Worm (Caenorhabditis elegans) whole organism, L3 larva: ENCODE results near the gene irld-23.

Experiments
- R02D3.7 ChIP-seq: fragments of 150-350 bp; optimal IDR thresholded peaks from 2 replicates; lab custom pipeline; 2014; ENCODE audit warnings: missing biosample characterization, missing genetic modification characterization
- ama-1 ChIP-seq: fragments of 150-350 bp; optimal IDR thresholded peaks from 2 replicates; lab custom pipeline; 2018
- ceh-16 ChIP-seq: sonication (generic microtip); optimal IDR thresholded peaks from 2 replicates; lab custom pipeline; 2017; ENCODE audit warnings: missing biosample characterization, missing genetic modification characterization
- ceh-28 ChIP-seq: fragments of 150-350 bp; optimal IDR thresholded peaks from 2 replicates; lab custom pipeline; 2014; ENCODE audit warnings: missing biosample characterization, missing genetic modification reagents, missing genetic modification characterization
- ceh-82 ChIP-seq: fragments of 150-350 bp; optimal IDR thresholded peaks from 2 replicates; lab custom pipeline; 2014; ENCODE audit warnings: missing biosample characterization, missing genetic modification characterization
- ceh-9 ChIP-seq: sonication (generic microtip); optimal IDR thresholded peaks from 2 replicates; lab custom pipeline; 2018; ENCODE audit warnings: missing biosample characterization, missing genetic modification characterization
- daf-12 ChIP-seq: fragments of 150-350 bp; optimal IDR thresholded peaks from 2 replicates; lab custom pipeline; 2014; ENCODE audit warnings: missing biosample characterization, missing genetic modification reagents, missing genetic modification characterization
- elt-1 ChIP-seq: fragments of 150-350 bp; optimal IDR thresholded peaks from 2 replicates; lab custom pipeline; 2014; ENCODE audit warnings: missing biosample characterization, missing genetic modification characterization
- elt-2 ChIP-seq: sonication (generic microtip); optimal IDR thresholded peaks from 2 replicates; lab custom pipeline; 2016; ENCODE audit warnings: missing genetic modification reagents, mild to moderate bottlenecking, missing genetic modification characterization, missing compliant biosample characterization
- fkh-2 ChIP-seq: fragments of 150-350 bp; optimal IDR thresholded peaks from 2 replicates; lab custom pipeline; 2014; ENCODE audit warnings: missing biosample characterization, missing genetic modification reagents, missing genetic modification characterization
- fos-1 ChIP-seq: fragments of 150-350 bp; optimal IDR thresholded peaks from 2 replicates; lab custom pipeline; 2014; ENCODE audit warnings: missing biosample characterization, missing genetic modification characterization
- hmg-11 ChIP-seq: sonication (generic microtip); optimal IDR thresholded peaks from 2 replicates; lab custom pipeline; 2016; ENCODE audit warnings: missing genetic modification characterization, missing compliant biosample characterization
- jun-1 ChIP-seq: fragments of 150-350 bp; optimal IDR thresholded peaks from 2 replicates; lab custom pipeline; 2014; ENCODE audit warnings: missing biosample characterization, missing genetic modification reagents, missing genetic modification characterization
- lin-15B ChIP-seq: fragments of 150-350 bp; optimal IDR thresholded peaks from 2 replicates; lab custom pipeline; 2014; ENCODE audit warnings: missing biosample characterization, missing genetic modification characterization
- lin-39 ChIP-seq: fragments of 150-350 bp; optimal IDR thresholded peaks from 2 replicates; lab custom pipeline; 2018; ENCODE audit warnings: missing biosample characterization, missing genetic modification reagents, missing genetic modification characterization
- mdl-1 ChIP-seq: fragments of 150-350 bp; optimal IDR thresholded peaks from 2 replicates; lab custom pipeline; 2014; ENCODE audit warnings: missing biosample characterization, missing genetic modification characterization
- mml-1 ChIP-seq: fragments of 150-350 bp; sonication (generic microtip); optimal IDR thresholded peaks from 3 replicates; lab custom pipeline; 2014; ENCODE audit warnings: missing biosample characterization, missing genetic modification characterization
- nhr-11 ChIP-seq: fragments of 150-350 bp; optimal IDR thresholded peaks from 2 replicates; lab custom pipeline; 2014; ENCODE audit warnings: missing biosample characterization, missing genetic modification characterization
- nhr-23 ChIP-seq: fragments of 150-350 bp; optimal IDR thresholded peaks from 2 replicates; lab custom pipeline; 2014; ENCODE audit warnings: missing biosample characterization, missing genetic modification reagents, missing genetic modification characterization
- nhr-237 ChIP-seq: fragments of 150-350 bp; optimal IDR thresholded peaks from 2 replicates; lab custom pipeline; 2014; ENCODE audit warnings: missing biosample characterization, missing genetic modification characterization
- nhr-25 ChIP-seq: sonication (generic microtip); optimal IDR thresholded peaks from 2 replicates; lab custom pipeline; 2017; ENCODE audit warnings: missing biosample characterization, missing genetic modification characterization
- nhr-28 ChIP-seq: fragments of 150-350 bp; optimal IDR thresholded peaks from 2 replicates; lab custom pipeline; 2014; ENCODE audit warnings: missing biosample characterization, missing genetic modification characterization
- nhr-67 ChIP-seq: fragments of 150-350 bp; optimal IDR thresholded peaks from 2 replicates; lab custom pipeline; 2014; ENCODE audit warnings: missing biosample characterization, missing genetic modification characterization
- nhr-77 ChIP-seq: fragments of 150-350 bp; optimal IDR thresholded peaks from 2 replicates; lab custom pipeline; 2014; ENCODE audit warnings: missing biosample characterization, missing genetic modification characterization
- pha-4 ChIP-seq: fragments of 150-350 bp; optimal IDR thresholded peaks from 2 replicates; lab custom pipeline; 2014; ENCODE audit warnings: missing biosample characterization, missing genetic modification reagents, missing genetic modification characterization
- pqm-1 ChIP-seq: fragments of 150-350 bp; optimal IDR thresholded peaks from 2 replicates; lab custom pipeline; 2017; ENCODE audit warnings: missing biosample characterization, missing genetic modification characterization, inconsistent platforms
- sea-2 ChIP-seq: fragments of 150-350 bp; sonication (generic microtip); optimal IDR thresholded peaks from 4 replicates; lab custom pipeline; 2014; ENCODE audit warnings: missing biosample characterization, missing genetic modification reagents, missing genetic modification characterization
- snpc-4 ChIP-seq: fragments of 150-350 bp; optimal IDR thresholded peaks from 2 replicates; lab custom pipeline; 2014; ENCODE audit warnings: missing biosample characterization, missing genetic modification characterization
- tbx-2 ChIP-seq: sonication (generic microtip); optimal IDR thresholded peaks from 2 replicates; lab custom pipeline; 2016; ENCODE audit warnings: mild to moderate bottlenecking, missing genetic modification characterization, missing compliant biosample characterization
- unc-39 ChIP-seq: sonication (generic microtip); optimal IDR thresholded peaks from 4 replicates; lab custom pipeline; 2017; ENCODE audit warnings: missing biosample characterization, missing genetic modification characterization
- ztf-4 ChIP-seq: fragments of 150-350 bp; optimal IDR thresholded peaks from 2 replicates; lab custom pipeline; 2014; ENCODE audit warnings: missing biosample characterization, missing genetic modification characterization

Gene irld-23

ce11 chrX:17096508-17097234 lies 16.2 kb upstream of the irld-23 start, which contains the start of gene lido-1:
Gene lido-1 (minus strand): TSS chrX:17096558.
- TF ChIP-seq elt-1 (tag; lab: Kevin White, UChicago) (peak; percentile 66), jun-1 (no peak), ztf-4 (tag; lab: Kevin White, UChicago) (no peak)

ce11 chrX:17093199-17093598 lies 12.7 kb upstream of the irld-23 start, which contains the start of gene C08A9.3:
Gene C08A9.3 (minus strand): TSS chrX:17093299.
- TF ChIP-seq fkh-2 (tag; lab: Kevin White, UChicago) (no peak), mdl-1 (no peak), fos-1 (no peak), ceh-16 (tag; lab: Kevin White, UChicago) (no peak), nhr-67 (tag; lab: Kevin White, UChicago) (no peak), tbx-2 (tag; lab: Kevin White, UChicago) (no peak), nhr-23 (tag; lab: Kevin White, UChicago) (no peak), nhr-25 (tag; lab: Kevin White, UChicago) (no peak), nhr-11 (tag; lab: Kevin White, UChicago) (no peak), pqm-1 (tag; lab: Kevin White, UChicago) (no peak), ceh-82 (no peak), ceh-28 (tag; lab: Kevin White, UChicago) (no peak), daf-12 (no peak), ama-1 (lab: Kevin White, UChicago) (no peak), nhr-237 (tag; lab: Kevin White, UChicago) (no peak), ceh-9 (tag; lab: Kevin White, UChicago) (no peak)

ce11 chrX:17092416-17092815 lies 11.9 kb upstream of the irld-23 start, which contains the start of gene sod-3:
Gene sod-3 (plus strand): TSS chrX:17092753.
- peak; percentile 15 for TF ChIP-seq lin-39 (tag; lab: Kevin White, UChicago)
- no peak for TF ChIP-seq elt-2
- no peak for TF ChIP-seq hmg-11 (tag; lab: Kevin White, UChicago)
- TF ChIP-seq pha-4 (tag; lab: Kevin White, UChicago) = peak; percentile 57
- no peak for TF ChIP-seq nhr-237 (tag; lab: Kevin White, UChicago)
- no peak for TF ChIP-seq mml-1 (tag; lab: Kevin White, UChicago)
- no peak for TF ChIP-seq nhr-28
- TF ChIP-seq sea-2 (GFP tag; lab: Kevin White, UChicago) = no peak

- TF ChIP-seq jun-1 = no peak
These were observed 8.4 kb downstream of the irld-23 start, which contains the start of gene C30G4.4 for ce11 chrX:17072088-17072487. Gene C30G4.4 (minus strand): TSS chrX:17072188.

ce11 chrX:17070495-17070894 lies 10.0 kb downstream of the irld-23 start:
- TF ChIP-seq snpc-4 (tag; lab: Kevin White, UChicago) = no peak
- TF ChIP-seq nhr-23 (tag; lab: Kevin White, UChicago) = peak; percentile 34
- no peak for TF ChIP-seq nhr-77 (tag; lab: Kevin White, UChicago)
- TF ChIP-seq ama-1 (lab: Kevin White, UChicago) = no peak
- no peak for TF ChIP-seq ztf-4 (tag; lab: Kevin White, UChicago)
- TF ChIP-seq hmg-11 (tag; lab: Kevin White, UChicago) = no peak
- no peak for TF ChIP-seq lin-15B (tag; lab: Kevin White, UChicago)
- TF ChIP-seq elt-2 = no peak

ce11 chrX:17066937-17067336 lies 13.5 kb downstream of the irld-23 start:
- no peak for TF ChIP-seq nhr-237 (tag; lab: Kevin White, UChicago)
- peak; percentile 23 for TF ChIP-seq pha-4 (tag; lab: Kevin White, UChicago)
- no peak for TF ChIP-seq R02D3.7 (tag; lab: Kevin White, UChicago)
- TF ChIP-seq pqm-1 (tag; lab: Kevin White, UChicago) = peak; percentile 48
- no peak for TF ChIP-seq unc-39 (tag; lab: Kevin White, UChicago)
- TF ChIP-seq elt-2 = peak; percentile 85
